Fruit fly (Drosophila melanogaster): ENCODE results near the gene Hsp60B.

DNA sequence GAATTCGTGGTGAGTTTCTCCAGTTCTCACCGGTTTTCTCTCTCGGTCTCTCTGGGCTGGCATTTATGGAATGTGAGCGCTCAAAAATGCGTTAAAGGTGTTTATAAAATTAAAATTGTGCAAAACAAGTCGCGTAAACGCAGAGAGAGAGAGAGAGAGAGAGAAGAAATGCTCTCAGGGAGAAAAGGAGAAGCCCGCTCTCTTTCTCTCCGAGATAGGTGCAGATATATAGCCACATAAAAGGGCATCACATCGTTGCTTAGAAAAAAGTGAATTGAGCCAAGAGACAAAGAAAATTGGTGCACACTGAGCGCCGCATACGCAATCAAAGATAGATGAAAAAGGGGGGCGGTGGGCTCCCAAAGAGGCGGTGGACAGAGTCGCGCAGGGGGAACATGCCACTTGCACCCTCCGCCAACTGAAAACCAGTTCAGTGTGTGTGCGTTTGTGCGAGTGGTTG, 26.3 kb upstream of the Hsp60B start:
- TF ChIP-seq bab1 (GFP tag; optimal IDR thresholded peaks at IDR 0.05) (no peak), CG5204 (GFP tag; optimal IDR thresholded peaks at IDR 0.05) (no peak), toe (GFP tag; optimal IDR thresholded peaks at IDR 0.05) (no peak), kay (GFP tag; ENCODE audit: borderline replicate concordance) (no peak), Mnt (GFP tag; optimal IDR thresholded peaks at IDR 0.05) (no peak), ovo (GFP tag; optimal IDR thresholded peaks at IDR 0.05) (no peak), CG7101 (tag; optimal IDR thresholded peaks at IDR 0.05) (no peak)
